Worm (Caenorhabditis elegans): ENCODE data around the gene grl-7.

grl-7 gene

DNA sequence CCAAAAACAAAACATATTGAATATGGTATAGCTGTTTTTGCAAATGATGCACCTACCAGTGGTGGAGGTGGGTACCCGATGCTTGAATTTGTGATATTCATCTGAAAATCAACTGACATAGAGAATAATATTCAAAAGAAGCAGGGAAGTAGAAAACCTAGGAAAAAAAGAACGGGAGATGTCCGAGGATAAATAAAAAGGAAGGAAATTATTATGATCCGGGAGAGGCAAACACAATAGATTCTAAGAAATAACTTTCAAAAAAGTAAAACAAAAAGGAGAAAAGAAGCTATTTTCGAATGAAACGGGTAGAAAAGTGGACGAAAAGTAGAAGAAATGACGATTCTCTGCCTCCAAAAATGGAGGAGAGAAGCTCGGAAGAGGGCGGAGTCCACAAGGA is 6.1 kb upstream of the grl-7 start, which contains the start of gene npr-25:
npr-25 (minus strand) TSS at position 101 of the 400 bp plus-strand sequence.
- no peak for TF ChIP-seq unc-62 (GFP tag; optimal IDR thresholded peaks at IDR 0.05)

DNA sequence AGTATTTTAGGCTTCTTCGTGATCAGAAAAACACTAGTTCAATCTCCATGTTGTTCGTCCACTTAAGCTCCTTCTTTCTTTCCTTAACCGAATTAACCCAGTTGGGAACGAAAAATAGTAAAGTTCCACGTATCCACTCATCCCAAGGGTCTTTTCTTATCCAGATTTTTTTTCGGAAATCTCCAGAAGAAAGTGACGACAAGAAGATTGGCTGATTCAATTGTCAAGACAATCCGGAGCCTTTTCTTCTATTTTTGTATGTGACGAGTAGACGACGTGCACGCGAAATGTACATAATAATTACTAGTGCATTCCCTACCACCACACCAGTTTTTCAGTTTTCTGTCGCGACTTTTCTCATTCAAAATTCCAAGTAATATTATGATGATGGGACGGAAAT is 4.5 kb upstream of the grl-7 start:
- TF ChIP-seq unc-62 (GFP tag; optimal IDR thresholded peaks at IDR 0.05) = no peak

DNA sequence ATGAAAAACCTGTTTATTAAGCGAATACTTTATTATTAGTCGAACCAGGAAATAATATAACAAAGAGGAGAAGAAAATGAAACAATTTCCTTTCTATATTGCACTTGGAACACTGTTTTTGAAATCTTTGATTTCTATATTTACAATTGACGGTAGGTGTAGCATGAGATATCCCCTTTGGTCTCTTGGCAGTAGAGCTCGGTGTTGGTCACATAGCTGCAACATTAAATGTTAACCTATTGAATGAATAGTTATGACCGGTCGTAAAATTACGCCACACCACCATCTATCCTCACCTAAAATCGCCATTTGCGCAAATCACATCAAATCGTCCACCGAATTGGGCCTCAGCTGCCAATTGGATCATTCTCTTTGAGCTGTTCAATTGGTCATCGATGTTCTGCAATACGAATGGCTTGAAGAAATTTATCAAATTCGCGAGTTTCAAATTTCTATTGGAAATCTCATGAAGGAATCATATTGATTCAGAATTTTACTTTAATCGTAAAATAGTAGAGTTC is 1.9 kb downstream of the grl-7 start:
- TF ChIP-seq unc-62 (GFP tag; optimal IDR thresholded peaks at IDR 0.05) = no peak

DNA sequence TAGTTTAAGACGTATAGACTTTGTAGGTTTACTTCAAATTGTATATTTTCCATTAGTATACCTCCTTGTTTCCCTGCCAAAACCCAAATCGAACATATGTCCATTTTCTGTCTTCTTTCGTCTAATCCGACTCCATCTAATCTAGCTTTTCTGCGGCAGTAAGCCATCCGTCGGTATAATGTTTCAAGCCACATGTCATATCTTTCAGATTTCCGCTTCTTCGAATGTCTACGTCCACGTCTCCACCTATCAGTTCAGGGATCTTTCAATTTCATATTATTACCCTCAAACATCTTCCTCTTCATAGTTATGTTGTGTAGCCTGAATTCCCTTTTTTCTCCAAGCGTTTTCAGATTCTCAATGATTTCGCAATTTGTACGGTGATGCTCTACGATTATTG is 2.7 kb downstream of the grl-7 start:
- no peak for TF ChIP-seq unc-62 (GFP tag; optimal IDR thresholded peaks at IDR 0.05)

DNA sequence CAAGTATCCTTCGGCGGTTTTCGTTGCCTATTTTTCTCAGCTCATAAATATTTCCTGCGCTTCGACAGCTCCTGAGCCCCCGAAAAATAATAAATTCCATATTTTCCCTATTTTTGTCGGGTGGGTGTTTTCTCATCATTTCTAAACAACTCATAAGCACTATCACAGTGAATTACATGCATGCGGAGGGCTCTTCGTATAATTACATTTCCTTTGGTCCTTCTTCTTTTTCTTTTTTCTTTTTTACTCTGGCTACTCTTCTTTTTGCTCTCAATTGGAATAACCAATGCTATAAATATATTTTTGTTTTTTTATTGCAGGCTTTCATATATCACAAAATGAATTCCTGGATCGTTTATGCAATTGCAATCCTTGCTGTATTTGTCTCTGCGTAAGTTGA is 4.9 kb downstream of the grl-7 start, which contains the start of gene T02E9.5:
T02E9.5 (plus strand) TSS at position 321 of the 400 bp plus-strand sequence.
- no peak for TF ChIP-seq unc-62 (GFP tag; optimal IDR thresholded peaks at IDR 0.05)

DNA sequence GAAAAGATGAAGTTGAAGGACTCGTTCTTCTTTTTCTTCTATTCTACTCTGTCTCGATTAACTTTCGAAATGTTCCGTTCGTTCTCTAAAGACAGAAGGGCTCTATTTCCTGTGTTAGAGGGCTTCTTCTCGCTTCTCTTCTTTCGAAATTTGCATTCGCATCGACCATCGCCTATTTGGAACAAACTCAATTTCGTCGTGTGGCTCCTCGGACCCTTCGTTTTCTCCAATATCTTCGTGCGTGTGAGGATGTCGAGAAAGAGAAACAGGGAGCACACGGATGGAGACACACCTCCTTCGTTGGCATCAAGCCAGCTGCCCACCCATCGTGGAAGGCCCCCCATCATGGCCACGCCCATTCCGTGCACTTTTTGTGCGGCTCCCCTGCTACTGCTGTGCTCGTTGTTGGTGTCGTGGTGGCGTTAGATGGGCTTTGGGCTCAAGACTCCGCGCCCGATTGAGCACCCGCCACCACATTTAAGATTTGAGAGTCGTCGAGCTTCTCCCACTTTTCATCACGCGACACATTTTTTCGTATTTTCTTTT is 5.6 kb downstream of the grl-7 start:
- TF ChIP-seq unc-62 (GFP tag; optimal IDR thresholded peaks at IDR 0.05) = no peak

DNA sequence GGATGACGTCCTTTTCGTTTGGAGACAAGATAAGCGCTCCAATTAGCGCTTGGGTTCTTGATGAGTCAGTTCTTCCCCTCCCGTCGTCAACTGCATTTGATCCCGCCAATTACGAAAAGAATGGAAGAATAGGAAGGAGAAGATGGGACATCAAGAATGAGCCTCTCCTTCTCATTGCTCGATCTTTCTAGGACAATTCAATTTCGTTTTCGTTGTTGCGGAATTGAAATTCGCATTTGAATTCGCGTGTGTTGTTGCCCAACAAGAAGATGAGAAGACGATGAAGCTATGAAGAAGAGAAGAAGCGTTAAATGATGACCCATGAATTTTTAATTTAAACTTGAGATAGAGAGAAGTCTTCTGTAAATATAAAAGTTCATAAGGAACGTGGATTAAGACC is 9.9 kb downstream of the grl-7 start:
- no peak for TF ChIP-seq unc-62 (GFP tag; optimal IDR thresholded peaks at IDR 0.05)

DNA sequence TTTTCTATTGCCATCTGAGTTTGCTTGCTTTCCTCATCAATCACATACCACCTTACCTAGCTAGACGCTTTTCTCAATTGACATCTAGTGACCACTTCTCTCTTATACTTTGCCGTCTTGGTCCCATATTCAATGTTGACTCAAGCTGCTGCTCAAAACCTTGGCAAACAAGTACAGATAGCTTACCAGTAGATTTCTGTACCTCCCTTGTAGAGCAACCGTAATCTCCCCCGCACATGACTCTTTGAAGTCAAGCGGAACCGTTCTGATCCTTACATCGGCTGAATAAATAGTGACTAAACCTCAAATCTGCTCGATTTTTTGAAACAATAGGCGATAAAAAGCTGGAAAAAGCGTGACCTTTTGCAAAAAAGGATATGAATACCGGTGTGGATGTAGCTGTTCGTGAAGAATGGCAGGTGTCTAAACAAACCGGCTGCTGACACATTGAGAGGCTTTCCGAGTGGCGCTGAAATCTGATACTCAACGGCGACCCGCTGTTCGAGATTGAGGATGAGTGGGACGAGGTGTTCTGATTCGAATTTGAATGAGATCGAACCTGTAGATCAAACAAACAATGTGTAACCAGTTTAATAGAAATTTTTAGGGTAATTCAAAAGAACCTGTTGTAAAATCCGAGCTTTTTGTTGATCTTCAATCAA is 10.9 kb downstream of the grl-7 start:
- no peak for TF ChIP-seq unc-62 (GFP tag; optimal IDR thresholded peaks at IDR 0.05)

DNA sequence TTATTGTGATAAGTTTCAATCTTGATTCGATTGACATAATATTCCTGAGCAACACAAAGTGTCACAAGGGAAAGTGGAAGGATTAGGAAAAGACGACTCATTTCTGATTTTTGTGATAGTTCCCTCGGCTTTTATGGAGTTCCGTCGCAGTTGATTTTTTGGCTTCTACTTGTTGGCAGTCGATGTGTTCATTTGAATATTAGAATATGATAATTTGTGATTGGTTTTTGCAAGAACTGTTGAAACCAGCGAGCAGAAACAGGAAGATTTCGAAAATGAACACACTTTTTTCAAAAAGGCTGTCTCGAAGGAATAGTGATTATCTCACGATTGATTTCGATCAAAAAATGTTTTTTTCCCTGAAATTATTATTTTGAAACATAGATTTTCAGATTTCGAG is 12.6 kb downstream of the grl-7 start, which contains the start of gene T02E9.6:
T02E9.6 (minus strand) TSS at position 101 of the 400 bp plus-strand sequence.
- TF ChIP-seq unc-62 (GFP tag; optimal IDR thresholded peaks at IDR 0.05) = no peak

DNA sequence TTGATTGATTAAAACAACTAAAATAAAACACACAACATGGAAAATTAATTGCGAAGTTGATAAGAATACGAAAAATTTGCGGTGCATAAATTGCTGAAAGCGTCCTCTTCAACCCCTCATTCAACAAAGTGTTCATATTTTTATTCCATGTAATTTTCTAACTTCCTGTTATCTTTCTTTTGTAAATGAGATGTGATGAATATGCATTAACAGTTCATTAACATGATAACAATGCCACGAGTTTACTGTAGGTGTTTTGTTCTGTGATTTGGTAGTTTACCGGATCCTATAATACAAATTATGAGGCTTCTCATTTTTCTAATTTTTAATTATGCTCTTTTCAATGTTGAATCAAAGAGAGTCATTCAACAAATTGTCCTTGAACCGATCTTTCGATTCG is 17.7 kb downstream of the grl-7 start, which contains the start of gene F47G9.6:
F47G9.6 (plus strand) TSS at position 301 of the 400 bp plus-strand sequence.
- no peak for TF ChIP-seq unc-62 (GFP tag; optimal IDR thresholded peaks at IDR 0.05)

DNA sequence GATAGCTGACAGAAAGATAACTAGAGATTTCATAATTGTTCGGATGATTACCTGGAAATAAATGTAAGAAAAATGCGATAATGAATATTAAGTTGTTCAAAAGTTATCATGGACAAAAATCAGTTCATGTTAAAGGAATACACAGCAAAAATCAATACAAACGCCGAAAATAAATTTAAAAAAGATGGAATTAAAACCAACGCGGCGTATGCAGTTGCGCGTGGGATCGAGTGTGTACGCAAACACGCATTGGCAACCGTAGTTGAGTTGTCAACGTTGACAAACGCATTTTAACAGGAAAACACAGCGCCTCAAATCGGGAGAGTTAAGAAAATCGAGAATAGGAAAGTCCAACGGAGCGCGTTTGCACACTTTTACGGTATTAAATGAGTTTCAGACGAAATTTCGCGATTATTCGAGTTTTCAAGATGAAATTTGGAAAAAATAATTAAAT is 19.9 kb downstream of the grl-7 start, which contains the start of gene tmed-10:
tmed-10 (minus strand) TSS at position 51 of the 454 bp plus-strand sequence.
- TF ChIP-seq unc-62 (GFP tag; optimal IDR thresholded peaks at IDR 0.05) = no peak

DNA sequence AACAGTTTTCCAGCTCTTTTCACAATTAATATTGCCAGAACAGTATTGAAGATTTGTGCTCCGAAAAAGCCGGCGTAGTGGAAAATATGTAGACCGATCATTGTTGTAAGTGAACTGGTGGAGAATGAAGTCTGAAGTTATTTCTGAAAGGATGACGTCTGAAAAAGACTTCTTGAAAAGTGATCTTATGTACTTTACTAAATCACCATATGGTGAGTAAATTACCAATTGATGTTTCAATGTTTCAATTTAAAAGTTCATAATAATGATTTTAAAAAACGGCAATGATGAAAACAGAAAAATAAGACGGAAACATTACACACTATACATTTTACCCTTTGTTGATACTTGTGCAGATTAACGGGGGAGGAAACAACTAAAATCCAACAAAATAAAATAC is 23.1 kb downstream of the grl-7 start, which contains the start of gene str-141:
str-141 (minus strand) TSS at position 101 of the 400 bp plus-strand sequence.
- TF ChIP-seq unc-62 (GFP tag; optimal IDR thresholded peaks at IDR 0.05) = no peak

DNA sequence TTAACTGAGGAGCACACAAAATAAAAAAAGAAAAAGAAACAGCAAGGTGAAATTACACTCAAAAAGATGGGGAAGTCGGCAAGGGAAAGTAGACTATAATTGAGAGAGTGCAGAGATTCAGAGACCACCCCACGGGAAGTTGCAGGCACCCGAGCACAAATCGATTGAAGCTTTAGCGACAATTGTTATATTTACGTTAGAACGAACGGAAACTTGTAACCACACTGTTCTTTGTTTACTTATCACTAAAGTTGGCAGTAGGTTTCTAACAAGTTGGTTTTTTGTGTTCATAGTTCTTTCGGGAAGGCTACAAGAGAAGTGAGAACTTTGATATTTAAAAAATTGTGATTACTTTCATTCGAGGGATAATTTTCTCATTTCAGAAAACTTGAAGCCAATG is 25.1 kb downstream of the grl-7 start, which contains the start of gene F47G9.4:
F47G9.4 (minus strand) TSS at position 98 of the 400 bp plus-strand sequence.
- TF ChIP-seq unc-62 (GFP tag; optimal IDR thresholded peaks at IDR 0.05) = no peak

DNA sequence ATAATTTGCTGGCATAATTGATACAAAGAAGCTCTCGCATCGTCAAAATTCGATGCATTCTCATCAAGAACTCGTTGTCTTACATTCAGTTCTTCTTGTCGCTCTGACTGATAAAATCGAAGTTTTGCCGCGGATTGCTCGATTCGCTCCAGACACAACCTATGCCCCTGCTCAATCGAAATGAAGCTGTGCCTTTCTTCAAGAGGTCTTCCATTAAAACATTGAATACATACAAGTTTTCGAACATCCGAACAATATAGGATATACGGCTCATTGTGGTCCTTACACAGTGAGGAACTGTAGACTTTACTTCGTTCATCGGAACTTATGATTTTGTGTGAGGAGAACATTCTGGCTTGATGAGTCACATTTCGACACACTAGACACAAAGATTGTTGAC is 26.0 kb downstream of the grl-7 start:
- no peak for TF ChIP-seq unc-62 (GFP tag; optimal IDR thresholded peaks at IDR 0.05)

DNA sequence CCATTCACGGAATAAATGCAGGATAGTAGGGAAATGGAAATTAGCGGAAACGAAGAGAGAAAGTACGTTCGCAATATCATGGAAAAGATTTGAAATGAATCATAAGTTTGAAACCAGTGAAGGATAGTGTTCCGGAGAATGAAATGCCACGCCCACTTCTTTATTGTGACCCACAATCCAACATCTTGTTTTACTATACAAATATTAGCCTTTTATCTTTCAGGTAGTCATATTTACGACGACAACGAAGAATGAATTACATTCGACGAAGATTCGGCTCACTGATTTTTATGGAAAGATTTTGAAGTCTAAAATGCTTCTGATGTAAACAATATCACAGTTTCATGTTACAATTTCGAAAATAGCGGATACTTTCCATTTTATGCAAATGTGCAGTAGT is 30.0 kb downstream of the grl-7 start, which contains the start of gene cutl-18:
cutl-18 (minus strand) TSS at position 101 of the 400 bp plus-strand sequence.
- TF ChIP-seq unc-62 (GFP tag; optimal IDR thresholded peaks at IDR 0.05) = no peak

DNA sequence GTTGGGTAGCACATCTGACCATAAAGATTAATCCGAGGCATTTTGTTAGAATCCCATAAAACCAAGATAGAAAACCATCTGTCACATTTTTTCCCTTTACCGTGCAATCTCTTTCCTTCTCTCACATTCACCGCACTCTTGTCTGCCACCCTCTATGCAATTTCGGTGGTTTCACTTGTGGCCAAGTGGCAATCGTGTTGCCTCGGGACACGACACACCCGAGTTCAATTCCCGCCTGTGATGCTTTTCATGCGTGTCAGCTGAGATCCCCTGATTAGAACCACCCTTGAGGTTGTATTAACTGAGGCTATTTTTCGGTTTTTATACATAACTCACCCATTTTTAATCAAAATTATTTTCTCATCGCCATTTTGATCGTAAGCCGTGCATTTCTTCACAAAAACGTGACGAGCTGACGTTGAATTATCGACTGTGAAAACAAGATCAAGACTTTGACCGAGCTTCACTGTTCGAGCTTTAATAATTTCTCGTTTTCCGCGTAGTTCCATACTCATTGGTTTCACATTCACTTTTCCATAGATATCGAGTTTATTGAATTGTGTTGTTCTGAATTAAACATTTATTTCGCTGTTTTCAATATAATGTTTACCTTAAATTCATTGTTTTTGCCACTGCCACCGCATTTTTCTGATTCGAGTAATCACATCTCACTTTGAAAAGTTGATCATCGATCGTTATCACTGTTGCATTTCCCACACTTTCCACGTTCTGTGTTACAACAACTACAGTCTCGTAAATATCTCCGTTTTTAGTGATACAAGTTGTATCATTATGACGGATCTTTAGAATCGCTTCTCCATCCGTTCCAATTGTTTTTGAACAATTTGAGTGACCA is 32.6 kb downstream of the grl-7 start:
- TF ChIP-seq unc-62 (GFP tag; optimal IDR thresholded peaks at IDR 0.05) = no peak

Measured in whole organism, dauer.